Fruit fly (Drosophila melanogaster) whole organism, embryonic: ENCODE measurements around the gene CG32318.

Experiments
- Atf6 ChIP-seq: fragments of 200-800 bp; sonication (Bioruptor generic); IDR thresholded peaks from 2 replicates; pipeline ENCODE4 v1.3.6; 2022; ENCODE audit warnings: missing biosample characterization, missing genetic modification characterization
- BtbVII ChIP-seq: fragments of 200-800 bp; sonication (Bioruptor generic); optimal IDR thresholded peaks from 3 replicates; lab custom pipeline; 2017; ENCODE audit warnings: missing biosample characterization, mild to moderate bottlenecking, missing genetic modification characterization
- CG1024 ChIP-seq: fragments of 200-800 bp; sonication (Bioruptor generic); IDR thresholded peaks from 2 replicates; pipeline ENCODE4 v1.3.6; 2022; ENCODE audit warnings: missing biosample characterization, missing genetic modification characterization
- CG10654 ChIP-seq: fragments of 200-800 bp; sonication (Bioruptor generic); optimal IDR thresholded peaks from 2 replicates; lab custom pipeline; 2016; ENCODE audit warnings: missing biosample characterization, missing genetic modification characterization
- CG11247 ChIP-seq: fragments of 200-800 bp; sonication (Bioruptor generic); IDR thresholded peaks from 2 replicates; pipeline ENCODE4 v1.3.6; 2022; ENCODE audit warnings: missing biosample characterization, missing genetic modification characterization
- CG11456 ChIP-seq: fragments of 200-800 bp; sonication (Bioruptor generic); IDR thresholded peaks from 3 replicates; pipeline ENCODE4 v1.3.6; 2022; ENCODE audit warnings: missing biosample characterization, missing genetic modification characterization
- CG12155 ChIP-seq: fragments of 200-800 bp; sonication (Bioruptor generic); optimal IDR thresholded peaks from 3 replicates; lab custom pipeline; 2016; ENCODE audit warnings: missing biosample characterization, missing genetic modification characterization
- CG12942 ChIP-seq: fragments of 200-800 bp; sonication (Bioruptor generic); optimal IDR thresholded peaks from 3 replicates; lab custom pipeline; 2016; ENCODE audit warnings: missing biosample characterization, missing genetic modification characterization
- CG14441 ChIP-seq: fragments of 200-800 bp; sonication (Bioruptor generic); IDR thresholded peaks from 2 replicates; pipeline ENCODE4 v1.3.6; 2022; ENCODE audit warnings: missing biosample characterization, missing genetic modification characterization
- CG15269 ChIP-seq: fragments of 200-800 bp; sonication (Bioruptor generic); optimal IDR thresholded peaks from 2 replicates; lab custom pipeline; 2018; ENCODE audit warnings: missing biosample characterization, mild to moderate bottlenecking, missing genetic modification characterization, moderate library complexity
- CG15514 ChIP-seq: fragments of 200-800 bp; sonication (Bioruptor generic); optimal IDR thresholded peaks from 3 replicates; lab custom pipeline; 2017; ENCODE audit warnings: missing biosample characterization, missing genetic modification characterization, mild to moderate bottlenecking, moderate library complexity, missing genetic modification reagents
- CG1603 ChIP-seq: fragments of 200-800 bp; sonication (Bioruptor generic); optimal IDR thresholded peaks from 2 replicates; lab custom pipeline; 2019; ENCODE audit warnings: missing biosample characterization, mild to moderate bottlenecking, missing genetic modification characterization, moderate library complexity
- CG16815 ChIP-seq: fragments of 200-800 bp; sonication (Bioruptor generic); optimal IDR thresholded peaks from 3 replicates; lab custom pipeline; 2017; ENCODE audit warnings: missing biosample characterization, mild to moderate bottlenecking, missing genetic modification characterization
- CG16863 ChIP-seq: fragments of 200-800 bp; sonication (Bioruptor generic); optimal IDR thresholded peaks from 3 replicates; lab custom pipeline; 2016; ENCODE audit warnings: missing biosample characterization, missing genetic modification characterization
- CG17328 ChIP-seq: fragments of 200-800 bp; sonication (Bioruptor generic); IDR thresholded peaks from 2 replicates; pipeline ENCODE4 v1.3.6; 2022; ENCODE audit warnings: missing biosample characterization, missing genetic modification characterization
- CG2199 ChIP-seq: fragments of 200-800 bp; sonication (Bioruptor generic); IDR thresholded peaks from 3 replicates; pipeline ENCODE4 v1.3.6; 2022; ENCODE audit warnings: missing biosample characterization, missing genetic modification characterization
- CG32767 ChIP-seq: fragments of 200-800 bp; sonication (Bioruptor generic); IDR thresholded peaks from 2 replicates; pipeline ENCODE4 v1.3.6; 2022; ENCODE audit warnings: missing biosample characterization, missing genetic modification characterization
- CG6854 ChIP-seq: fragments of 200-800 bp; sonication (Bioruptor generic); optimal IDR thresholded peaks from 3 replicates; lab custom pipeline; 2017; ENCODE audit warnings: missing biosample characterization, mild to moderate bottlenecking, missing genetic modification characterization
- CG8089 ChIP-seq: fragments of 200-800 bp; sonication (Bioruptor generic); optimal IDR thresholded peaks from 3 replicates; lab custom pipeline; 2016; ENCODE audit warnings: missing biosample characterization, missing genetic modification characterization
- CG9876 ChIP-seq: fragments of 200-800 bp; sonication (Bioruptor generic); optimal IDR thresholded peaks from 2 replicates; lab custom pipeline; 2016; ENCODE audit warnings: missing biosample characterization, missing genetic modification characterization
- CG9932 ChIP-seq: fragments of 200-800 bp; sonication (Bioruptor generic); IDR thresholded peaks from 2 replicates; pipeline ENCODE4 v1.3.6; 2022; ENCODE audit warnings: missing biosample characterization, missing genetic modification characterization
- CkIIα-i1 ChIP-seq: fragments of 200-800 bp; sonication (Bioruptor generic); IDR thresholded peaks from 2 replicates; pipeline ENCODE4 v1.3.6; 2022; ENCODE audit warnings: missing biosample characterization, missing genetic modification characterization
- H2.0 ChIP-seq: fragments of 200-800 bp; sonication (Bioruptor generic); IDR thresholded peaks from 2 replicates; pipeline ENCODE4 v1.3.6; 2022; ENCODE audit warnings: missing biosample characterization, missing genetic modification characterization
- HLH3B ChIP-seq: fragments of 200-800 bp; sonication (Bioruptor generic); IDR thresholded peaks from 2 replicates; pipeline ENCODE4 v1.3.6; 2022; ENCODE audit warnings: missing biosample characterization, missing genetic modification characterization
- HLHmδ ChIP-seq: fragments of 200-800 bp; sonication (Bioruptor generic); optimal IDR thresholded peaks from 2 replicates; lab custom pipeline; 2018; ENCODE audit warnings: missing biosample characterization, mild to moderate bottlenecking, missing genetic modification characterization, moderate library complexity
- MBD-R2 ChIP-seq: fragments of 200-800 bp; sonication (Bioruptor generic); IDR thresholded peaks from 2 replicates; pipeline ENCODE4 v1.3.6; 2022; ENCODE audit warnings: missing biosample characterization, missing genetic modification characterization
- Rx ChIP-seq: fragments of 200-800 bp; sonication (Bioruptor generic); IDR thresholded peaks from 2 replicates; pipeline ENCODE4 v1.3.6; 2022; ENCODE audit warnings: missing biosample characterization, missing genetic modification characterization
- Sox100B ChIP-seq: fragments of 200-800 bp; sonication (Bioruptor generic); optimal IDR thresholded peaks from 3 replicates; lab custom pipeline; 2018; ENCODE audit warnings: missing biosample characterization, mild to moderate bottlenecking, missing genetic modification characterization
- bbx ChIP-seq: fragments of 200-800 bp; sonication (Bioruptor generic); IDR thresholded peaks from 2 replicates; pipeline ENCODE4 v1.3.6; 2022; ENCODE audit warnings: missing biosample characterization, missing genetic modification characterization; ENCODE audit not compliant: partially characterized antibody
- bsh ChIP-seq, 2 experiments: fragments of 200-800 bp; sonication (Bioruptor generic); optimal IDR thresholded peaks; 2 replicates each; lab custom pipeline; 2017 to 2018; ENCODE audit warnings: mild to moderate bottlenecking in 2 of 2, missing biosample characterization in 2 of 2, missing genetic modification characterization in 2 of 2, moderate library complexity in 1 of 2
- chif ChIP-seq, 2 experiments: fragments of 200-800 bp; sonication (Bioruptor generic); optimal IDR thresholded peaks; 3 replicates each; lab custom pipeline; 2016; ENCODE audit warnings: missing biosample characterization in 2 of 2, missing genetic modification characterization in 2 of 2
- crp ChIP-seq, 2 experiments: fragments of 200-800 bp; sonication (Bioruptor generic); optimal IDR thresholded peaks; 2 replicates in 1 of 2; 3 replicates in 1 of 2; lab custom pipeline; 2017; ENCODE audit warnings: missing biosample characterization in 2 of 2, missing genetic modification characterization in 2 of 2, mild to moderate bottlenecking in 1 of 2, moderate library complexity in 1 of 2
- cwo ChIP-seq: fragments of 200-800 bp; sonication (Bioruptor generic); optimal IDR thresholded peaks from 3 replicates; lab custom pipeline; 2017; ENCODE audit warnings: missing biosample characterization, missing genetic modification characterization, mild to moderate bottlenecking, moderate library complexity, missing genetic modification reagents
- da ChIP-seq: fragments of 200-800 bp; sonication (Bioruptor generic); optimal IDR thresholded peaks from 2 replicates; lab custom pipeline; 2016; ENCODE audit warnings: missing biosample characterization, missing genetic modification characterization
- dysf ChIP-seq: fragments of 200-800 bp; sonication (Bioruptor generic); IDR thresholded peaks from 3 replicates; pipeline ENCODE4 v1.3.6; 2022; ENCODE audit warnings: missing biosample characterization, missing genetic modification characterization
- fd96Cb ChIP-seq: fragments of 200-800 bp; sonication (Bioruptor generic); optimal IDR thresholded peaks from 2 replicates; lab custom pipeline; 2018; ENCODE audit warnings: missing biosample characterization, mild to moderate bottlenecking, missing genetic modification characterization, moderate library complexity
- hth ChIP-seq: fragments of >200 bp; optimal IDR thresholded peaks from 2 replicates; lab custom pipeline; 2017; ENCODE audit warnings: inconsistent platforms
- jumu ChIP-seq: fragments of 200-800 bp; sonication (Bioruptor generic); optimal IDR thresholded peaks from 3 replicates; lab custom pipeline; 2016; ENCODE audit warnings: missing biosample characterization, missing genetic modification characterization
- maf-S ChIP-seq: fragments of 200-800 bp; sonication (Bioruptor generic); optimal IDR thresholded peaks from 2 replicates; lab custom pipeline; 2016; ENCODE audit warnings: missing biosample characterization, missing genetic modification characterization
- mld ChIP-seq: fragments of 200-800 bp; sonication (Bioruptor generic); IDR thresholded peaks from 3 replicates; pipeline ENCODE4 v1.3.6; 2022; ENCODE audit warnings: missing biosample characterization, missing genetic modification characterization; ENCODE audit not compliant: partially characterized antibody
- pb ChIP-seq: fragments of 200-800 bp; sonication (Bioruptor generic); optimal IDR thresholded peaks from 3 replicates; lab custom pipeline; 2016; ENCODE audit warnings: missing biosample characterization, missing genetic modification characterization
- pnt ChIP-seq: fragments of 200-800 bp; sonication (Bioruptor generic); optimal IDR thresholded peaks from 3 replicates; lab custom pipeline; 2016; ENCODE audit warnings: missing biosample characterization, missing genetic modification characterization
- pzg ChIP-seq: fragments of 200-800 bp; sonication (Bioruptor generic); optimal IDR thresholded peaks from 3 replicates; lab custom pipeline; 2018; ENCODE audit warnings: missing biosample characterization, mild to moderate bottlenecking, missing genetic modification characterization, moderate library complexity
- rib ChIP-seq: fragments of 200-800 bp; sonication (Bioruptor generic); IDR thresholded peaks from 2 replicates; pipeline ENCODE4 v1.3.6; 2022; ENCODE audit warnings: missing biosample characterization, missing genetic modification characterization
- so ChIP-seq: fragments of 200-800 bp; sonication (Bioruptor generic); IDR thresholded peaks from 3 replicates; pipeline ENCODE4 v1.3.6; 2022; ENCODE audit warnings: missing biosample characterization, missing genetic modification characterization
- stwl ChIP-seq: fragments of 200-800 bp; sonication (Bioruptor generic); optimal IDR thresholded peaks from 3 replicates; lab custom pipeline; 2018; ENCODE audit warnings: missing biosample characterization, mild to moderate bottlenecking, missing genetic modification characterization, moderate library complexity
- unc-4 ChIP-seq: fragments of 200-800 bp; sonication (Bioruptor generic); IDR thresholded peaks from 2 replicates; pipeline ENCODE4 v1.3.6; 2022; ENCODE audit warnings: missing biosample characterization, missing genetic modification characterization; ENCODE audit not compliant: partially characterized antibody
- vfl ChIP-seq: fragments of 200-800 bp; sonication (Bioruptor generic); optimal IDR thresholded peaks from 2 replicates; lab custom pipeline; 2016; ENCODE audit warnings: missing biosample characterization, missing genetic modification characterization

The CG32318 gene

DNA sequence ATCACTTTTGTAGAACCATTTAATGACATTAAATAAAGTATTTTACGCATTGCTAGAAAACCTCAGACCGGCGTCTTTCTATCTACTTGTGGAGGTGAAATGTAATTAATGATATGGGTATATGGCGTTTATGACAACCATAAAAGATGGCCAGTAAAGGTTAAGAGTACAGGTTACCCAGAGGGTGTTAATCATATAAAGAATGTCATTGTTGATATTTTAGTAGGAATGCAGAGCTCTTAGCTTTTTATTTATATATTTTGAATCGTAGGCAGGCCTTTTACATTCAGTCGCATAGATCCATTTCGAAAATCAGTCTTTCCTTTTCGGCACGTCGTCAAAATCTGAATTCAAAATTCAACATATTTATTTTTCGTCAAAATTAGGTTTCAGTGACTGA lies 3.7 kb upstream of the CG32318 start, which contains the start of gene Bfc:
Gene Bfc, plus strand, starts transcription at position 301 of the 400 bp plus-strand sequence.
- TF ChIP-seq CG12942 (GFP tag; lab: Kevin White, UChicago), result no peak
- no peak for TF ChIP-seq CG17328 (GFP tag; lab: Robert Waterston, UW)
- no peak for TF ChIP-seq dysf (GFP tag; lab: Robert Waterston, UW)
- no peak for TF ChIP-seq CG16863 (GFP tag; lab: Kevin White, UChicago)
- no peak for TF ChIP-seq CG15514 (GFP tag; lab: Kevin White, UChicago)
- TF ChIP-seq CG9876 (GFP tag; lab: Kevin White, UChicago), result no peak
- TF ChIP-seq bsh (GFP tag; optimal IDR thresholded peaks at IDR 0.05; lab: Kevin White, UChicago), result no peak
- no peak for TF ChIP-seq fd96Cb (tag; lab: Kevin White, UChicago)
- no peak for TF ChIP-seq CG32767 (GFP tag; lab: Robert Waterston, UW)
- no peak for TF ChIP-seq vfl
- no peak for TF ChIP-seq Atf6
- TF ChIP-seq CG12155 (GFP tag; lab: Kevin White, UChicago), result no peak
- no peak for TF ChIP-seq chif (GFP tag; optimal IDR thresholded peaks at IDR 0.05; lab: Kevin White, UChicago)
- TF ChIP-seq CG1603 (tag; lab: Kevin White, UChicago), result no peak

DNA sequence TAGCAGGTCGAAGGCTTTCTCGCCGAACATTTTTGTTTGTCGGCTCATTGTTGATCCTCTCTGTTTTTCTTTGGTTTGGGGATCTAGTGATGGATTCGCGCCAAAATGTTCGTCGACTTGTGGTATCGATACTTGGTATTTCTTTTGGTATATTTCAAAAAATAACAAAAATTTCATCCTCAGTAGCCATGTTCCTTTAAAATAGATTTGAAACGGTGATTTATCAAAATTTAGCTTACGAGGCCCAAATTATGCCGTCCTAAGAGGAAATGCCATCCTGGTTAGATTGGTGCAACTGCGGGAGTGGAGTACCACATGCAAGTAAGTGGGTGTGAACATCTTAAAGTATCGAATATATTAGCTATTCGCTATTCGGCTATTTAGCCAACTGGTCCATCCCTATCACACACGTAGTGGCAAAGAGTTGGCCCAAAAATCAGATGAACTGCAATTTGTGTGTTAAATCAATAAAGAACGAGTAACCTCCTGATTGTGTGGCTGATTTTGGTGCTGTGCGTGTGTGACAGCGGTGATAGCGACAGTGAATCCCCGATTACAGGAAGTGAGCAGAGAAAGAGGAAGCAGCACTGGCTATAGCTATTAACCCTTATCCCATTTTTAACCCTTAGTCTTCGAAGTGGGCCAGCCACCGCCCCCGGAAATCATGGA lies 1.0 kb upstream of the CG32318 start, which contains the start of the genes Psf1 and Sac1:
Gene Psf1, minus strand, starts transcription at position 51 of the 669 bp plus-strand sequence.
Gene Sac1, plus strand, starts transcription at position 191 of the 669 bp plus-strand sequence.
- TF ChIP-seq stwl, result peak; percentile 42
- no peak; the same call in 1 of the 2 replicates for TF ChIP-seq CG11247
- peak; percentile 38 for TF ChIP-seq CG8089
- peak; percentile 77 for TF ChIP-seq pzg (GFP tag; lab: Kevin White, UChicago)
- peak; percentile 54; the same call in 1 of the 3 replicates for TF ChIP-seq mld (GFP tag; lab: Robert Waterston, UW)
- peak; percentile 58; the same call in 1 of the 3 replicates for TF ChIP-seq dysf (GFP tag; lab: Robert Waterston, UW)
- TF ChIP-seq HLHmδ, result no peak
- peak in 1 of 2 experiments; percentile 12 for TF ChIP-seq crp (GFP tag; optimal IDR thresholded peaks at IDR 0.05; lab: Kevin White, UChicago)
- peak; percentile 68 for TF ChIP-seq bbx (GFP tag; lab: Robert Waterston, UW)
- no peak for TF ChIP-seq Sox100B (GFP tag; lab: Kevin White, UChicago)
- no peak for TF ChIP-seq CkIIα-i1 (GFP tag; lab: Robert Waterston, UW)
- TF ChIP-seq CG2199 (GFP tag; lab: Robert Waterston, UW), result no peak
- TF ChIP-seq BtbVII, result no peak
- peak in 1 of 2 experiments; percentile 22 for TF ChIP-seq bsh (GFP tag; optimal IDR thresholded peaks at IDR 0.05; lab: Kevin White, UChicago)
- TF ChIP-seq CG1024 (GFP tag; lab: Robert Waterston, UW), result no peak
- peak; percentile 48 for TF ChIP-seq CG10654 (GFP tag; lab: Kevin White, UChicago)
- TF ChIP-seq CG9932, result peak; percentile 68; the same call in 1 of the 2 replicates
- peak; percentile 89 for TF ChIP-seq unc-4 (GFP tag; lab: Robert Waterston, UW)
- TF ChIP-seq MBD-R2, result peak; percentile 65; the same call in 1 of the 2 replicates
- peak; percentile 7 for TF ChIP-seq pnt
- peak; percentile 5 for TF ChIP-seq CG16815 (GFP tag; lab: Kevin White, UChicago)
- TF ChIP-seq CG6854 (GFP tag; lab: Kevin White, UChicago), result no peak
- 0 out of 2 replicates have a peak, but pooled peaks have one; percentile 24 for TF ChIP-seq H2.0 (GFP tag; lab: Robert Waterston, UW)
- TF ChIP-seq da, result peak; percentile 19
- TF ChIP-seq pb, result peak; percentile 4
- peak; percentile 93 for TF ChIP-seq CG16863 (GFP tag; lab: Kevin White, UChicago)
- no peak for TF ChIP-seq HLH3B (GFP tag; lab: Robert Waterston, UW)
- peak; percentile 13; the same call in 1 of the 2 replicates for TF ChIP-seq CG14441 (GFP tag; lab: Robert Waterston, UW)
- TF ChIP-seq rib (GFP tag; lab: Robert Waterston, UW), result no peak
- no peak for TF ChIP-seq cwo (GFP tag; lab: Kevin White, UChicago)
- TF ChIP-seq jumu (GFP tag; lab: Kevin White, UChicago), result peak; percentile 57
- TF ChIP-seq Rx (GFP tag; lab: Robert Waterston, UW), result no peak
- TF ChIP-seq maf-S (GFP tag; lab: Kevin White, UChicago), result peak; percentile 26
- TF ChIP-seq CG15269 (tag; lab: Kevin White, UChicago), result no peak
- TF ChIP-seq hth (lab: Kevin White, UChicago), result no peak
- TF ChIP-seq CG11456, result peak; percentile 34; the same call in 1 of the 3 replicates
- 0 out of 3 replicates have a peak, but pooled peaks have one; percentile 12 for TF ChIP-seq so
